Worm (Caenorhabditis elegans) whole organism, L4 larva: ENCODE measurements around the gene ceh-13.

Experiments used
- F49E8.2 ChIP-seq: sonication (generic microtip); optimal IDR thresholded peaks from 2 replicates; lab custom pipeline; 2016; ENCODE audit warnings: missing compliant biosample characterization, mild to moderate bottlenecking, missing genetic modification characterization, borderline replicate concordance
- R02D3.7 ChIP-seq: fragments of 150-350 bp; sonication (generic microtip); optimal IDR thresholded peaks from 3 replicates; lab custom pipeline; 2014; ENCODE audit warnings: missing biosample characterization, missing genetic modification characterization
- T20F7.1 ChIP-seq: fragments of 200-800 bp; sonication (Bioruptor generic); optimal IDR thresholded peaks from 2 replicates; lab custom pipeline; 2018; ENCODE audit warnings: mild to moderate bottlenecking, missing genetic modification characterization, missing compliant biosample characterization
- Y48G9A.11 ChIP-seq: fragments of 200-800 bp; sonication (Bioruptor generic); IDR thresholded peaks from 2 replicates; pipeline ENCODE4 v1.3.6; 2022; ENCODE audit warnings: missing genetic modification reagents, missing genetic modification characterization, missing compliant biosample characterization
- Y5F2A.4 ChIP-seq: fragments of 200-800 bp; sonication (Bioruptor generic); optimal IDR thresholded peaks from 2 replicates; lab custom pipeline; 2018; ENCODE audit warnings: mild to moderate bottlenecking, missing genetic modification characterization, missing compliant biosample characterization
- aha-1 ChIP-seq: fragments of 150-350 bp; peaks from one replicate; lab custom pipeline; 2014; ENCODE audit warnings: missing biosample characterization, missing genetic modification characterization
- arid-1 ChIP-seq: fragments of 200-800 bp; sonication (Bioruptor generic); conservative IDR thresholded peaks from 2 replicates; pipeline ENCODE4 v1.3.6; 2022; ENCODE audit warnings: missing genetic modification reagents, missing genetic modification characterization, missing compliant biosample characterization
- ces-1 ChIP-seq: fragments of 150-350 bp; sonication (generic microtip); optimal IDR thresholded peaks from 4 replicates; lab custom pipeline; 2014; ENCODE audit warnings: missing biosample characterization, missing genetic modification reagents, missing genetic modification characterization
- daf-16 ChIP-seq, 3 experiments: sonication (generic microtip); optimal IDR thresholded peaks; 2 replicates each; lab custom pipeline; 2016 to 2017; ENCODE audit warnings: missing genetic modification characterization in 3 of 3, missing genetic modification reagents in 3 of 3, mild to moderate bottlenecking in 2 of 3, missing compliant biosample characterization in 2 of 3, missing biosample characterization in 1 of 3, moderate library complexity in 1 of 3
- daf-19 ChIP-seq: fragments of 200-800 bp; sonication (Bioruptor generic); conservative IDR thresholded peaks from 2 replicates; pipeline ENCODE4 v1.3.6; 2022; ENCODE audit warnings: missing genetic modification characterization, missing compliant biosample characterization
- dmd-6 ChIP-seq: fragments of 200-800 bp; sonication (Bioruptor generic); IDR thresholded peaks from 2 replicates; pipeline ENCODE4 v1.3.6; 2022; ENCODE audit warnings: missing genetic modification reagents, missing genetic modification characterization, missing compliant biosample characterization
- dmd-8 ChIP-seq: fragments of 200-800 bp; sonication (Bioruptor generic); IDR thresholded peaks from 2 replicates; pipeline ENCODE4 v1.3.6; 2022; ENCODE audit warnings: missing genetic modification characterization, missing compliant biosample characterization
- dmd-9 ChIP-seq: fragments of 200-800 bp; sonication (Bioruptor generic); IDR thresholded peaks from 2 replicates; pipeline ENCODE4 v1.3.6; 2022; ENCODE audit warnings: missing genetic modification reagents, missing genetic modification characterization, missing compliant biosample characterization
- dpl-1 ChIP-seq: fragments of 150-350 bp; optimal IDR thresholded peaks from 2 replicates; lab custom pipeline; 2014; ENCODE audit warnings: missing biosample characterization, missing genetic modification reagents, missing genetic modification characterization
- duxl-1 ChIP-seq: sonication (generic microtip); optimal IDR thresholded peaks from 2 replicates; lab custom pipeline; 2016; ENCODE audit warnings: mild to moderate bottlenecking, missing genetic modification characterization, moderate library complexity, missing compliant biosample characterization; ENCODE audit not compliant: poor library complexity
- dve-1 ChIP-seq: sonication (generic microtip); optimal IDR thresholded peaks from 2 replicates; lab custom pipeline; 2017; ENCODE audit warnings: antibody characterized with exemption, mild to moderate bottlenecking, missing genetic modification characterization, missing compliant biosample characterization; ENCODE audit not compliant: insufficient read depth
- hif-1 ChIP-seq, 2 experiments: sonication (generic microtip); optimal IDR thresholded peaks; 2 replicates each; lab custom pipeline; 2016 to 2017; ENCODE audit warnings: missing compliant biosample characterization in 2 of 2, missing genetic modification characterization in 2 of 2, missing genetic modification reagents in 2 of 2, missing genotype in 2 of 2, mild to moderate bottlenecking in 1 of 2
- hlh-11 ChIP-seq: fragments of 200-800 bp; sonication (Bioruptor generic); optimal IDR thresholded peaks from 2 replicates; lab custom pipeline; 2018; ENCODE audit warnings: mild to moderate bottlenecking, missing genetic modification characterization, missing compliant biosample characterization
- lim-7 ChIP-seq: fragments of 200-800 bp; sonication (Bioruptor generic); IDR thresholded peaks from 2 replicates; pipeline ENCODE4 v1.3.6; 2022; ENCODE audit warnings: missing genetic modification characterization, missing compliant biosample characterization
- lin-1 ChIP-seq: fragments of 200-800 bp; sonication (Bioruptor generic); IDR thresholded peaks from 2 replicates; pipeline ENCODE4 v1.3.6; 2022; ENCODE audit warnings: missing genetic modification reagents, missing genetic modification characterization, missing compliant biosample characterization
- lin-13 ChIP-seq: fragments of 150-350 bp; optimal IDR thresholded peaks from 2 replicates; lab custom pipeline; 2014; ENCODE audit warnings: missing biosample characterization, missing genetic modification reagents, missing genetic modification characterization
- lin-29 ChIP-seq: fragments of 200-800 bp; sonication (Bioruptor generic); IDR thresholded peaks from 2 replicates; pipeline ENCODE4 v1.3.6; 2022; ENCODE audit warnings: missing genetic modification reagents, missing genetic modification characterization, missing compliant biosample characterization
- lin-38 ChIP-seq: fragments of 200-800 bp; sonication (Bioruptor generic); IDR thresholded peaks from 2 replicates; pipeline ENCODE4 v1.3.6; 2022; ENCODE audit warnings: missing genetic modification reagents, missing genetic modification characterization, missing compliant biosample characterization
- lsy-2 ChIP-seq, 2 experiments: fragments of 150-350 bp in 1 of 2; sonication (generic microtip) in 1 of 2; optimal IDR thresholded peaks; 2 replicates each; lab custom pipeline; 2014 to 2017; ENCODE audit warnings: missing biosample characterization in 2 of 2, missing genetic modification characterization in 2 of 2
- mep-1 ChIP-seq: fragments of 150-350 bp; sonication (generic microtip); optimal IDR thresholded peaks from 3 replicates; lab custom pipeline; 2014; ENCODE audit warnings: missing biosample characterization, missing genetic modification characterization
- mxl-2 ChIP-seq: fragments of 200-800 bp; sonication (Bioruptor generic); conservative IDR thresholded peaks from 2 replicates; pipeline ENCODE4 v1.3.6; 2022; ENCODE audit warnings: missing genetic modification reagents, missing genetic modification characterization, missing compliant biosample characterization
- mxl-3 ChIP-seq: fragments of 200-800 bp; sonication (Bioruptor generic); optimal IDR thresholded peaks from 2 replicates; lab custom pipeline; 2018; ENCODE audit warnings: mild to moderate bottlenecking, missing genetic modification characterization, missing compliant biosample characterization
- nhr-11 ChIP-seq: fragments of 150-350 bp; optimal IDR thresholded peaks from 2 replicates; lab custom pipeline; 2014; ENCODE audit warnings: missing biosample characterization, missing genetic modification characterization
- nhr-25 ChIP-seq: sonication (generic microtip); optimal IDR thresholded peaks from 2 replicates; lab custom pipeline; 2017; ENCODE audit warnings: missing genetic modification characterization, mild to moderate bottlenecking, missing compliant biosample characterization, antibody characterized with exemption, moderate library complexity, borderline replicate concordance; ENCODE audit not compliant: insufficient read depth
- nhr-28 ChIP-seq: fragments of 150-350 bp; optimal IDR thresholded peaks from 2 replicates; lab custom pipeline; 2014; ENCODE audit warnings: missing biosample characterization, missing genetic modification characterization
- nhr-42 ChIP-seq: fragments of 200-800 bp; sonication (Bioruptor generic); IDR thresholded peaks from 2 replicates; pipeline ENCODE4 v1.3.6; 2022; ENCODE audit warnings: missing genetic modification characterization, missing compliant biosample characterization
- nhr-48 ChIP-seq: sonication (generic microtip); optimal IDR thresholded peaks from 2 replicates; lab custom pipeline; 2016; ENCODE audit warnings: mild to moderate bottlenecking, missing genetic modification characterization, missing compliant biosample characterization
- nhr-6 ChIP-seq: fragments of 150-350 bp; optimal IDR thresholded peaks from 2 replicates; lab custom pipeline; 2014; ENCODE audit warnings: missing biosample characterization, missing genetic modification characterization
- nhr-77 ChIP-seq: fragments of 150-350 bp; optimal IDR thresholded peaks from 2 replicates; lab custom pipeline; 2014; ENCODE audit warnings: missing biosample characterization, missing genetic modification characterization
- pha-4 ChIP-seq, 2 experiments: fragments of 150-350 bp in 1 of 2; fragments of 200-800 bp in 1 of 2; sonication (Bioruptor generic) in 1 of 2; IDR thresholded peaks in 1 of 2; optimal IDR thresholded peaks in 1 of 2; 2 replicates each; pipeline versions ENCODE4 v1.3.6 to Lab custom; 2014 to 2022; ENCODE audit warnings: missing genetic modification characterization in 2 of 2, missing genetic modification reagents in 2 of 2, missing biosample characterization in 1 of 2, missing compliant biosample characterization in 1 of 2
- rbr-2 ChIP-seq: sonication (generic microtip); optimal IDR thresholded peaks from 2 replicates; lab custom pipeline; 2016; ENCODE audit warnings: missing genotype, missing genetic modification characterization, missing compliant biosample characterization
- saeg-2 ChIP-seq: fragments of 200-800 bp; sonication (Bioruptor generic); IDR thresholded peaks from 2 replicates; pipeline ENCODE4 v1.3.6; 2022; ENCODE audit warnings: missing genetic modification reagents, missing genetic modification characterization, missing compliant biosample characterization
- snpc-1.2 ChIP-seq: fragments of 200-800 bp; sonication (Bioruptor generic); IDR thresholded peaks from 2 replicates; pipeline ENCODE4 v1.3.6; 2022; ENCODE audit warnings: missing genetic modification reagents, missing genetic modification characterization, missing compliant biosample characterization
- unc-130 ChIP-seq: sonication (generic microtip); optimal IDR thresholded peaks from 2 replicates; lab custom pipeline; 2016; ENCODE audit warnings: missing genetic modification reagents, missing genetic modification characterization, missing compliant biosample characterization
- unc-39 ChIP-seq: sonication (generic microtip); optimal IDR thresholded peaks from 2 replicates; lab custom pipeline; 2017; ENCODE audit warnings: missing biosample characterization, missing genetic modification characterization
- ztf-11 ChIP-seq: fragments of 150-350 bp; optimal IDR thresholded peaks from 2 replicates; lab custom pipeline; 2014; ENCODE audit warnings: missing biosample characterization, missing genetic modification characterization
- ztf-7 ChIP-seq: fragments of 150-350 bp; optimal IDR thresholded peaks from 2 replicates; lab custom pipeline; 2014; ENCODE audit warnings: missing biosample characterization, missing genetic modification characterization

ceh-13 gene

DNA sequence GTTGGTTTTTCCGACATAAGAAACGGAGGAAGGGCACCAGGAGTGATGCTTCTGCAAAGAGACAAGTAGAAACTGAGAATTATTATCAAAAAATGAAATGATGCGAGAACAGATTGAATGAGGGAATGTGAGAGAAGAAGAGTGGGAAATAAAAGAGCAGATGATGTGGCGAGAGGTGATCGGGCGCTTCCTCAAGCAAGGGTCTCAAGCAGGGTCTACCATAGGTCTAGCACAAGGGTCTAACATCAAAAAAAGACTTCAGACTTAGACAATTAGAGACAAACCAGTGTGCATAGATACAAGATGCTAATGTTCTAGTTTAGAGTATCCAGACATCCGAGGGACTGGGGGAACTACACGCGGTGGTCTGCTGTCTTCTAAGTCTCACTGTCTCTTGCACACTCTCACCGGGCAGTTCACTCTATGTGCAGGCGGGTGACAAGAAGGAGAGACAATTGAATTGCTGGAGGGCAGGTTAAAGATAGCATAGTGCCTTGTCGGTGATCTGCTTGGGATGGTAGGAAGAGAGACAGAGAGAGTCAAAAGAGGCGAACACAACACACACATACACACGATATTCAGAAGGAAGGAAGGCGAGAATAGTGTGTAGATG lies 14.7 kb downstream of the ceh-13 start, which contains the start of gene R13A5.7 (continued):
- TF ChIP-seq mxl-3 (GFP tag; lab: Kevin White, UChicago) (peak; percentile 95), arid-1 (peak; percentile 75; the same call in 1 of the 2 replicates), nhr-11 (tag; lab: Kevin White, UChicago) (peak; percentile 74), hif-1 (tag; optimal IDR thresholded peaks at IDR 0.05; lab: Kevin White, UChicago) (peak in 1 of 2 experiments; percentile 36), lsy-2 (tag; optimal IDR thresholded peaks at IDR 0.05; lab: Kevin White, UChicago) (peak; percentile 85 to 86), unc-39 (tag; lab: Kevin White, UChicago) (no peak), dmd-8 (no peak), nhr-42 (no peak), mxl-2 (GFP tag; lab: Robert Waterston, UW) (no peak), lim-7 (GFP tag; lab: Robert Waterston, UW) (no peak), nhr-48 (peak; percentile 47), saeg-2 (GFP tag; lab: Robert Waterston, UW) (0 out of 2 replicates have a peak, but pooled peaks have one; percentile 20)

DNA sequence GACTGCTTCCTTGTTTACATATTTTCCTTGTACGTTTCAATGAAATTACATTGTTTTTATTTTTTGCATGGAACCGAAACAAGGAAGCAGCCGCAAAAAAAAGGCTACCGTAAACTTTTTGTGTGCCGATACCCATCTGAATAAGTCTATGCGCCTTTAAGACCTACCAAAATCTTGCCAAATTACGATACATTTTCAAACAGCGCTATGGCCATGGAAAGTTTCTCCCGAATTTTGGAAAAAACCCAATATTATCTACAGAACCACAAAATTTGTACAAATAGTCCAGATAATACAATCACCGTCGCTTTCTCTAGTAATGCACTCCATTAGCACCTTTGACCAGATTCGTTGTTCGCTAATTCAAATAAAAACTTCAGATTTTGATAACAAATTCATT lies 16.3 kb downstream of the ceh-13 start:
- TF ChIP-seq F49E8.2 (tag; lab: Kevin White, UChicago) (peak; percentile 23), aha-1 (tag; lab: Kevin White, UChicago) (peak; percentile 43), mxl-3 (GFP tag; lab: Kevin White, UChicago) (no peak), daf-16 (GFP tag; optimal IDR thresholded peaks at IDR 0.05; lab: Kevin White, UChicago) (no peak), daf-16 (tag; optimal IDR thresholded peaks at IDR 0.05; lab: Kevin White, UChicago) (peak; percentile 22), lin-38 (GFP tag; lab: Robert Waterston, UW) (peak; percentile 40; the same call in 1 of the 2 replicates), arid-1 (0 out of 2 replicates have a peak, but pooled peaks have one; percentile 36), lin-1 (GFP tag; lab: Robert Waterston, UW) (0 out of 2 replicates have a peak, but pooled peaks have one; percentile 29), ztf-11 (tag; lab: Kevin White, UChicago) (no peak), Y48G9A.11 (peak; percentile 56), dmd-9 (GFP tag; lab: Robert Waterston, UW) (no peak), snpc-1.2 (GFP tag; lab: Robert Waterston, UW) (peak; percentile 35; the same call in 1 of the 2 replicates)

DNA sequence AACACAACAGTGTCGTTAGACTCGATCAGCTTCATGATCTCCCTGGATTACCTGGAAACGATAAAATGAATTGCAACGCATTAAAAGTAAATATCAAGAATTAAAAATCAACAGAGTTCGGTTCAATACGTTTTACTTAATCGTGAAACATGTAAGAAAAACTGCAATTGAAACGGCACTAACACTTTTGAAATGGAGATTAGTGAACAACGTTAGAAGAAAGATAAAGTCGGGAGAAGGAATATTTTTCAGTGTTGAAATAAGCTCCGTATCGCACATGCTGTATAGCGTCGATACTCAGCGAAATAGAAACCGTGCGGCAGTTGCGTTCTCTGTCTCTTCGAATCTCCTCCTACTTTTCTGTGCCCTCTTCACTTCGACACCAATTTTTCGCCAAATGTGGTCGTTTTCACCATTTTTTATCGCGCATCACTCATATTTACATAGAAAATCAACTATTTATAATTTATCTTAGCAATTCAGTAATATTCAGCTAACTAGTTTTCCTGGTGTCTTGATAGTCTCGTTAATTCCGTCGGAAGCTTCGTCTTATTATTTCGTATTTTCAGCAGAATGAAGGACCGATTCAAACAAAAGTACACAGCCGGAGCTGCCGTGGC lies 17.4 kb downstream of the ceh-13 start, which contains the start of the genes rpl-9 and lpd-7:
TSS of gene rpl-9 (minus strand) at position 51 of the 620 bp plus-strand sequence.
TSS of gene lpd-7 (plus strand) at position 570 of the 620 bp plus-strand sequence.
- TF ChIP-seq mep-1 (peak; percentile 91), mxl-2 (GFP tag; lab: Robert Waterston, UW) (no peak), nhr-77 (tag; lab: Kevin White, UChicago) (peak; percentile 81), ztf-7 (no peak), hif-1 (tag; optimal IDR thresholded peaks at IDR 0.05; lab: Kevin White, UChicago) (peak in 1 of 2 experiments; percentile 63), daf-16 (GFP tag; optimal IDR thresholded peaks at IDR 0.05; lab: Kevin White, UChicago) (no peak), daf-16 (tag; optimal IDR thresholded peaks at IDR 0.05; lab: Kevin White, UChicago) (peak; percentile 71), pha-4 (GFP tag; IDR thresholded peaks at IDR 0.05; lab: Robert Waterston, UW) (no peak), pha-4 (tag; optimal IDR thresholded peaks at IDR 0.05; lab: Kevin White, UChicago) (peak; percentile 48), lsy-2 (tag; optimal IDR thresholded peaks at IDR 0.05; lab: Kevin White, UChicago) (peak; percentile 2 to 91), lin-29 (GFP tag; lab: Robert Waterston, UW) (no peak), dmd-6 (peak; percentile 41; the same call in 1 of the 2 replicates), nhr-28 (peak; percentile 82), mxl-3 (GFP tag; lab: Kevin White, UChicago) (peak; percentile 21), hlh-11 (peak; percentile 71), duxl-1 (tag; lab: Kevin White, UChicago) (peak; percentile 55), Y5F2A.4 (GFP tag; lab: Kevin White, UChicago) (no peak), arid-1 (peak; percentile 53; the same call in 1 of the 2 replicates), aha-1 (tag; lab: Kevin White, UChicago) (peak; percentile 77), lin-13 (GFP tag; lab: Kevin White, UChicago) (peak; percentile 71), dve-1 (tag; lab: Kevin White, UChicago) (peak; percentile 58), lim-7 (GFP tag; lab: Robert Waterston, UW) (no peak), dpl-1 (GFP tag; lab: Kevin White, UChicago) (peak; percentile 74), nhr-25 (peak; percentile 42), nhr-6 (peak; percentile 95), R02D3.7 (tag; lab: Kevin White, UChicago) (peak; percentile 17), rbr-2 (tag; lab: Kevin White, UChicago) (peak; percentile 69), ces-1 (GFP tag; lab: Kevin White, UChicago) (no peak), unc-130 (GFP tag; lab: Kevin White, UChicago) (peak; percentile 52), daf-19 (GFP tag; lab: Robert Waterston, UW) (no peak), T20F7.1 (GFP tag; lab: Kevin White, UChicago) (peak; percentile 70)
